Fruit fly (Drosophila melanogaster) whole organism, embryonic: Measurements from ENCODE around the gene CG15209.

Source experiments
- Abd-B ChIP-seq: fragments of 200-800 bp; sonication (Bioruptor generic); optimal IDR thresholded peaks from 2 replicates; lab custom pipeline; 2018; ENCODE audit warnings: missing biosample characterization, mild to moderate bottlenecking, missing genetic modification characterization, moderate library complexity
- Atf3 ChIP-seq: fragments of 200-800 bp; sonication (Bioruptor generic); optimal IDR thresholded peaks from 3 replicates; lab custom pipeline; 2016; ENCODE audit warnings: missing biosample characterization, missing genetic modification characterization
- Awh ChIP-seq: fragments of 200-800 bp; sonication (Bioruptor generic); IDR thresholded peaks from 2 replicates; pipeline ENCODE4, ENCODE4 v1.3.6; 2022; ENCODE audit warnings: missing biosample characterization, missing genetic modification characterization
- Blimp-1 ChIP-seq: fragments of 200-800 bp; sonication (Bioruptor generic); optimal IDR thresholded peaks from 3 replicates; lab custom pipeline; 2018; ENCODE audit warnings: missing biosample characterization, missing genetic modification characterization, mild to moderate bottlenecking, moderate library complexity, missing genetic modification reagents
- Bteb2 ChIP-seq: fragments of 200-800 bp; sonication (Bioruptor generic); optimal IDR thresholded peaks from 2 replicates; lab custom pipeline; 2016; ENCODE audit warnings: missing biosample characterization, missing genetic modification characterization
- CG10274 ChIP-seq: fragments of 200-800 bp; sonication (Bioruptor generic); optimal IDR thresholded peaks from 3 replicates; lab custom pipeline; 2017; ENCODE audit warnings: missing biosample characterization, mild to moderate bottlenecking, missing genetic modification characterization
- CG10321 ChIP-seq: fragments of 200-800 bp; sonication (Bioruptor generic); IDR thresholded peaks from 2 replicates; pipeline ENCODE4 v1.3.6; 2022; ENCODE audit warnings: missing biosample characterization, missing genetic modification characterization
- CG11456 ChIP-seq: fragments of 200-800 bp; sonication (Bioruptor generic); IDR thresholded peaks from 3 replicates; pipeline ENCODE4 v1.3.6; 2022; ENCODE audit warnings: missing biosample characterization, missing genetic modification characterization
- CG11696 ChIP-seq: fragments of 200-800 bp; sonication (Bioruptor generic); IDR thresholded peaks from 2 replicates; pipeline ENCODE4 v1.3.6; 2022; ENCODE audit warnings: missing biosample characterization, missing genetic modification characterization
- CG13424 ChIP-seq: fragments of 200-800 bp; sonication (Bioruptor generic); optimal IDR thresholded peaks from 2 replicates; lab custom pipeline; 2019; ENCODE audit warnings: missing biosample characterization, mild to moderate bottlenecking, missing genetic modification characterization, moderate library complexity
- CG14965 ChIP-seq: fragments of 200-800 bp; sonication (Bioruptor generic); optimal IDR thresholded peaks from 2 replicates; lab custom pipeline; 2016; ENCODE audit warnings: missing biosample characterization, missing genetic modification characterization, borderline replicate concordance
- CG15011 ChIP-seq: fragments of 200-800 bp; sonication (Bioruptor generic); optimal IDR thresholded peaks from 3 replicates; lab custom pipeline; 2018; ENCODE audit warnings: missing biosample characterization, mild to moderate bottlenecking, missing genetic modification characterization
- CG16779 ChIP-seq: fragments of 200-800 bp; sonication (Bioruptor generic); IDR thresholded peaks from 2 replicates; pipeline ENCODE4 v1.3.6; 2022; ENCODE audit warnings: missing biosample characterization, missing genetic modification characterization
- CG16813 ChIP-seq: fragments of 200-800 bp; sonication (Bioruptor generic); IDR thresholded peaks from 3 replicates; pipeline ENCODE4 v1.3.6; 2022; ENCODE audit warnings: missing biosample characterization, missing genetic modification characterization; ENCODE audit not compliant: partially characterized antibody
- CG17359 ChIP-seq: fragments of 200-800 bp; sonication (Bioruptor generic); optimal IDR thresholded peaks from 3 replicates; lab custom pipeline; 2018; ENCODE audit warnings: missing biosample characterization, mild to moderate bottlenecking, missing genetic modification characterization, moderate library complexity
- CG2129 ChIP-seq: fragments of 200-800 bp; sonication (Bioruptor generic); IDR thresholded peaks from 2 replicates; pipeline ENCODE4 v1.3.6; 2022; ENCODE audit warnings: missing biosample characterization, missing genetic modification characterization; ENCODE audit not compliant: partially characterized antibody
- CG30403 ChIP-seq: fragments of 200-800 bp; sonication (Bioruptor generic); optimal IDR thresholded peaks from 3 replicates; lab custom pipeline; 2016; ENCODE audit warnings: missing biosample characterization, missing genetic modification characterization
- CG31365 ChIP-seq: fragments of 200-800 bp; sonication (Bioruptor generic); optimal IDR thresholded peaks from 2 replicates; lab custom pipeline; 2018; ENCODE audit warnings: missing biosample characterization, mild to moderate bottlenecking, missing genetic modification characterization
- CG4328 ChIP-seq: fragments of 200-800 bp; sonication (Bioruptor generic); optimal IDR thresholded peaks from 3 replicates; lab custom pipeline; 2017; ENCODE audit warnings: missing biosample characterization, missing genetic modification reagents, missing genetic modification characterization
- CG4854 ChIP-seq: fragments of 200-800 bp; sonication (Bioruptor generic); optimal IDR thresholded peaks from 2 replicates; lab custom pipeline; 2016; ENCODE audit warnings: missing biosample characterization, missing genetic modification characterization, inconsistent platforms
- CG9817 ChIP-seq: fragments of 200-800 bp; sonication (Bioruptor generic); optimal IDR thresholded peaks from 2 replicates; lab custom pipeline; 2018; ENCODE audit warnings: missing biosample characterization, mild to moderate bottlenecking, missing genetic modification characterization, moderate library complexity
- CoRest ChIP-seq: fragments of 200-800 bp; sonication (Bioruptor generic); optimal IDR thresholded peaks from 3 replicates; lab custom pipeline; 2018; ENCODE audit warnings: missing biosample characterization, mild to moderate bottlenecking, missing genetic modification characterization, moderate library complexity
- D19A ChIP-seq: fragments of 200-800 bp; optimal IDR thresholded peaks from 3 replicates; lab custom pipeline; 2019; ENCODE audit warnings: missing biosample characterization, mild to moderate bottlenecking, missing genetic modification characterization, moderate library complexity
- D19B ChIP-seq: fragments of 200-800 bp; sonication (Bioruptor generic); optimal IDR thresholded peaks from 2 replicates; lab custom pipeline; 2017; ENCODE audit warnings: missing biosample characterization, mild to moderate bottlenecking, missing genetic modification characterization
- HLH54F ChIP-seq: fragments of 200-800 bp; sonication (Bioruptor generic); optimal IDR thresholded peaks from 3 replicates; lab custom pipeline; 2016; ENCODE audit warnings: missing biosample characterization, missing genetic modification characterization
- Hand ChIP-seq: fragments of 200-800 bp; sonication (Bioruptor generic); optimal IDR thresholded peaks from 2 replicates; lab custom pipeline; 2017; ENCODE audit warnings: mild to moderate bottlenecking, missing biosample characterization, missing genetic modification reagents, missing genetic modification characterization
- Hr39 ChIP-seq: fragments of >200 bp; optimal IDR thresholded peaks from 2 replicates; lab custom pipeline; 2017
- Hr51 ChIP-seq, 2 experiments: fragments of 200-800 bp; sonication (Bioruptor generic); optimal IDR thresholded peaks; 2 replicates in 1 of 2; 3 replicates in 1 of 2; lab custom pipeline; 2016 to 2018; ENCODE audit warnings: missing biosample characterization in 2 of 2, missing genetic modification characterization in 2 of 2, mild to moderate bottlenecking in 1 of 2, moderate library complexity in 1 of 2
- Hsf ChIP-seq: fragments of 200-800 bp; sonication (Bioruptor generic); optimal IDR thresholded peaks from 3 replicates; lab custom pipeline; 2016; ENCODE audit warnings: missing biosample characterization, missing genetic modification characterization
- Lim3 ChIP-seq: fragments of 200-800 bp; sonication (Bioruptor generic); IDR thresholded peaks from 2 replicates; pipeline ENCODE4 v1.3.6; 2022; ENCODE audit warnings: missing biosample characterization, missing genetic modification characterization
- NK7.1 ChIP-seq: fragments of 200-800 bp; sonication (Bioruptor generic); optimal IDR thresholded peaks from 3 replicates; lab custom pipeline; 2016; ENCODE audit warnings: missing biosample characterization, missing genetic modification characterization
- Opbp ChIP-seq: fragments of 200-800 bp; sonication (Bioruptor generic); IDR thresholded peaks from 3 replicates; pipeline ENCODE4 v1.3.6; 2022; ENCODE audit warnings: missing biosample characterization, missing genetic modification characterization; ENCODE audit not compliant: partially characterized antibody
- Pdp1 ChIP-seq, 2 experiments: fragments of 200-800 bp; sonication (Bioruptor generic); optimal IDR thresholded peaks; 3 replicates each; lab custom pipeline; 2016; ENCODE audit warnings: missing biosample characterization in 2 of 2, missing genetic modification characterization in 2 of 2, mild to moderate bottlenecking in 1 of 2, moderate library complexity in 1 of 2
- Side ChIP-seq: fragments of 200-800 bp; sonication (Bioruptor generic); optimal IDR thresholded peaks from 2 replicates; lab custom pipeline; 2016; ENCODE audit warnings: missing biosample characterization, missing genetic modification characterization
- Ssrp ChIP-seq: fragments of 200-800 bp; sonication (Bioruptor generic); optimal IDR thresholded peaks from 2 replicates; lab custom pipeline; 2018; ENCODE audit warnings: missing biosample characterization, mild to moderate bottlenecking, missing genetic modification characterization, moderate library complexity
- Trl ChIP-seq, 3 experiments: fragments of >200 bp in 2 of 3; fragments of 200-800 bp in 1 of 3; sonication (Bioruptor generic) in 1 of 3; optimal IDR thresholded peaks; 2 replicates in 1 of 3; 3 replicates in 2 of 3; lab custom pipeline; 2016 to 2017; ENCODE audit warnings: missing biosample characterization in 1 of 3, missing genetic modification characterization in 1 of 3
- Vsx1 ChIP-seq: fragments of 200-800 bp; sonication (Bioruptor generic); optimal IDR thresholded peaks from 2 replicates; lab custom pipeline; 2017; ENCODE audit warnings: missing biosample characterization, mild to moderate bottlenecking, missing genetic modification characterization, missing genetic modification reagents
- YL-1 ChIP-seq: fragments of 200-800 bp; sonication (Bioruptor generic); optimal IDR thresholded peaks from 3 replicates; lab custom pipeline; 2017; ENCODE audit warnings: missing biosample characterization, mild to moderate bottlenecking, missing genetic modification characterization
- amos ChIP-seq: fragments of 200-800 bp; sonication (Bioruptor generic); IDR thresholded peaks from 2 replicates; pipeline ENCODE4 v1.3.6; 2022; ENCODE audit warnings: missing biosample characterization, missing genetic modification characterization; ENCODE audit not compliant: partially characterized antibody
- aop ChIP-seq: fragments of 200-800 bp; sonication (Bioruptor generic); IDR thresholded peaks from 2 replicates; pipeline ENCODE4 v1.3.6; 2022; ENCODE audit warnings: missing biosample characterization, missing genetic modification characterization
- ap ChIP-seq: fragments of 200-800 bp; sonication (Bioruptor generic); IDR thresholded peaks from 2 replicates; pipeline ENCODE4 v1.3.6; 2022; ENCODE audit warnings: missing biosample characterization, missing genetic modification characterization
- cato ChIP-seq: fragments of 200-800 bp; sonication (Bioruptor generic); optimal IDR thresholded peaks from 2 replicates; lab custom pipeline; 2016; ENCODE audit warnings: missing biosample characterization, missing genetic modification characterization, borderline replicate concordance
- crc ChIP-seq: fragments of 200-800 bp; sonication (Bioruptor generic); optimal IDR thresholded peaks from 2 replicates; lab custom pipeline; 2016; ENCODE audit warnings: missing biosample characterization, missing genetic modification characterization
- crp ChIP-seq, 2 experiments: fragments of 200-800 bp; sonication (Bioruptor generic); optimal IDR thresholded peaks; 2 replicates in 1 of 2; 3 replicates in 1 of 2; lab custom pipeline; 2017; ENCODE audit warnings: missing biosample characterization in 2 of 2, missing genetic modification characterization in 2 of 2, mild to moderate bottlenecking in 1 of 2, moderate library complexity in 1 of 2
- dan ChIP-seq: fragments of 200-800 bp; sonication (Bioruptor generic); IDR thresholded peaks from 2 replicates; pipeline ENCODE4 v1.3.6; 2022; ENCODE audit warnings: missing biosample characterization, missing genetic modification characterization
- dmrt99B ChIP-seq: fragments of 200-800 bp; sonication (Bioruptor generic); optimal IDR thresholded peaks from 2 replicates; lab custom pipeline; 2018; ENCODE audit warnings: missing biosample characterization, mild to moderate bottlenecking, missing genetic modification characterization, moderate library complexity
- her ChIP-seq: fragments of 200-800 bp; sonication (Bioruptor generic); optimal IDR thresholded peaks from 2 replicates; lab custom pipeline; 2016; ENCODE audit warnings: missing biosample characterization, missing genetic modification characterization
- klu ChIP-seq: fragments of 200-800 bp; sonication (Bioruptor generic); IDR thresholded peaks from 2 replicates; pipeline ENCODE4 v1.3.6; 2022; ENCODE audit warnings: missing biosample characterization, missing genetic modification characterization
- luna ChIP-seq: fragments of 200-800 bp; sonication (Bioruptor generic); optimal IDR thresholded peaks from 2 replicates; lab custom pipeline; 2016; ENCODE audit warnings: missing biosample characterization, missing genetic modification characterization
- sd ChIP-seq: fragments of 200-800 bp; sonication (Bioruptor generic); optimal IDR thresholded peaks from 3 replicates; lab custom pipeline; 2018; ENCODE audit warnings: missing biosample characterization, mild to moderate bottlenecking, missing genetic modification characterization, moderate library complexity
- sob ChIP-seq: fragments of 200-800 bp; sonication (Bioruptor generic); IDR thresholded peaks from 2 replicates; pipeline ENCODE4 v1.3.6; 2022; ENCODE audit warnings: missing biosample characterization, missing genetic modification characterization
- sug ChIP-seq: fragments of 200-800 bp; optimal IDR thresholded peaks from 2 replicates; lab custom pipeline; 2019; ENCODE audit warnings: missing biosample characterization, mild to moderate bottlenecking, missing genetic modification characterization, moderate library complexity

The CG15209 gene

DNA sequence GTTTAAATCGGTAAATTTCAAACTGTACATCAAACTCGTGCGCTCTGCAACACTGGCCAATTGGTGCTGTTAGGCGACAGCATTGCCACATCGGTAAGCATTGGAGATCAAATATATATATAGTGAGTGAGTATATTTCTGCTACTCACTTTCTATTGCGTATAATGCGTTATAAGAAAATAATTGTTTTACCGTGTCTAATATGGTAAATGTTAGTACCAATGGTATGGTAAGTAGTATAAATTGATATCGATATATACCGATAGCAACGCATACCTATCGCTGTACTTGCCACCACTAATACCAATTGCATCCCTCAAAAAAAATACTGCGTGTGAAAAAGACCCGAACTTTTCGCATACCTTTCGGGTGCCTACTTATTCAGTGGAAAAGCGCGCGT is 15.4 kb downstream of the CG15209 start, which contains the start of the genes sofe and CG2186 (continued):
- no peak for TF ChIP-seq CG14965
- TF ChIP-seq Atf3 (GFP tag; lab: Kevin White, UChicago), result peak; percentile 3
- no peak for TF ChIP-seq CG11696
- peak; percentile 65 for TF ChIP-seq sob
- no peak for TF ChIP-seq D19A (tag; lab: Kevin White, UChicago)
- TF ChIP-seq Vsx1 (GFP tag; lab: Kevin White, UChicago), result no peak
- no peak for TF ChIP-seq CG10274
- peak; percentile 45 for TF ChIP-seq CG9817 (tag; lab: Kevin White, UChicago)
- no peak for TF ChIP-seq her (GFP tag; lab: Kevin White, UChicago)
- no peak for TF ChIP-seq Lim3 (GFP tag; lab: Robert Waterston, UW)
- TF ChIP-seq Ssrp (tag; lab: Kevin White, UChicago), result peak; percentile 34
- TF ChIP-seq CG4328 (GFP tag; lab: Kevin White, UChicago), result no peak
- TF ChIP-seq klu, result no peak
- peak; percentile 1 for TF ChIP-seq Side (GFP tag; lab: Kevin White, UChicago)
- TF ChIP-seq aop (GFP tag; lab: Robert Waterston, UW), result no peak
- TF ChIP-seq cato (GFP tag; lab: Kevin White, UChicago), result peak; percentile 33
- TF ChIP-seq CG31365 (tag; lab: Kevin White, UChicago), result no peak
- TF ChIP-seq NK7.1 (GFP tag; lab: Kevin White, UChicago), result peak; percentile 14
- TF ChIP-seq Hand (GFP tag; lab: Kevin White, UChicago), result no peak
- peak in 1 of 2 experiments; percentile 6 for TF ChIP-seq crp (GFP tag; optimal IDR thresholded peaks at IDR 0.05; lab: Kevin White, UChicago)
- peak; percentile 75 for TF ChIP-seq Opbp
- peak; percentile 86 for TF ChIP-seq CG16813 (GFP tag; lab: Robert Waterston, UW)
- no peak for TF ChIP-seq CG10321
- peak; percentile 65 for TF ChIP-seq CG13424
- TF ChIP-seq luna (GFP tag; lab: Kevin White, UChicago), result no peak
- TF ChIP-seq Blimp-1, result no peak
- peak; percentile 54 for TF ChIP-seq HLH54F (GFP tag; lab: Kevin White, UChicago)
- peak; percentile 84 for TF ChIP-seq CG2129
- no peak for TF ChIP-seq ap (GFP tag; lab: Robert Waterston, UW)
- no peak for TF ChIP-seq CG15011
- TF ChIP-seq Pdp1 (GFP tag; optimal IDR thresholded peaks at IDR 0.05; lab: Kevin White, UChicago), result peak; percentile 6 to 46
- TF ChIP-seq Awh (GFP tag; lab: Robert Waterston, UW), result no peak
- TF ChIP-seq CG16779 (GFP tag; lab: Robert Waterston, UW), result no peak
- peak; percentile 30 to 55 for TF ChIP-seq Hr51 (GFP tag; optimal IDR thresholded peaks at IDR 0.05; lab: Kevin White, UChicago)

DNA sequence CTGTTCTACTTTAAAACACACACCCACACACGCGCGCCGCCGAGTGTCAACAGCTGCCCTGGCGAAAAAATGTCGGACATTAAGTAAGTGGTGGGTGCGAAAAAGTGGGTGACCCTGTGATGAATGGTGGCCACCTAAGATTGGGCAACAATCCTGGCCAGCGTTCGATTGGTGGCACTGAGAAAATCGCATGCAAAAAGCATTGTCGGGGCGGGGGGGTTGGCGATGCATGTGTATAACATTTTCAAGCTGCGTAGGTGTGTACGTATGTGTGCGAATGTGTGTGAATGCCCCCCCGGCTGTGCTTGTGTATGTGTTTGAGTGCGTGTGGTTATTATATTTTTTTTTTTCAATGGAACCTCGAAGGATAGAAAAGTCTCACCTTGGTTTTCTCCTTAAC is 15.8 kb downstream of the CG15209 start:
- no peak for TF ChIP-seq Trl (optimal IDR thresholded peaks at IDR 0.05; lab: Kevin White, UChicago)
- no peak for TF ChIP-seq Trl (GFP tag; optimal IDR thresholded peaks at IDR 0.05; lab: Kevin White, UChicago)
- TF ChIP-seq Hsf, result no peak
- TF ChIP-seq CG11456, result no peak
- TF ChIP-seq sug (tag; lab: Kevin White, UChicago), result peak; percentile 38
- TF ChIP-seq CG17359 (tag; lab: Kevin White, UChicago), result no peak
- TF ChIP-seq sd, result peak; percentile 14
- no peak for TF ChIP-seq CG4854 (GFP tag; lab: Kevin White, UChicago)
- TF ChIP-seq crc (GFP tag; lab: Kevin White, UChicago), result no peak
- no peak for TF ChIP-seq amos
- TF ChIP-seq Hr39 (lab: Kevin White, UChicago), result no peak
- TF ChIP-seq Bteb2 (GFP tag; lab: Kevin White, UChicago), result no peak
- TF ChIP-seq dmrt99B (tag; lab: Kevin White, UChicago), result no peak
- TF ChIP-seq dan (GFP tag; lab: Robert Waterston, UW), result no peak
- no peak for TF ChIP-seq CG30403 (GFP tag; lab: Kevin White, UChicago)
- TF ChIP-seq Abd-B (GFP tag; lab: Kevin White, UChicago), result no peak
- no peak for TF ChIP-seq CG4328 (GFP tag; lab: Kevin White, UChicago)
- TF ChIP-seq D19B (GFP tag; lab: Kevin White, UChicago), result no peak
- no peak for TF ChIP-seq CoRest
- no peak for TF ChIP-seq sob
- TF ChIP-seq YL-1 (GFP tag; lab: Kevin White, UChicago), result peak; percentile 62
